Fruit fly (Drosophila melanogaster) whole organism, wandering third instar larva: ENCODE results near the gene REG.

Experiments
- Abd-B ChIP-seq: fragments of >200 bp; optimal IDR thresholded peaks from 2 replicates; lab custom pipeline; 2017; ENCODE audit warnings: missing biosample characterization, missing genetic modification characterization
- CG32264 ChIP-seq: fragments of 200-800 bp; sonication (Bioruptor generic); optimal IDR thresholded peaks from 2 replicates; lab custom pipeline; 2016; ENCODE audit warnings: missing biosample characterization, missing genetic modification characterization
- CrebA ChIP-seq: fragments of 200-800 bp; sonication (Bioruptor generic); optimal IDR thresholded peaks from 2 replicates; lab custom pipeline; 2016; ENCODE audit warnings: missing biosample characterization, mild to moderate bottlenecking, missing genetic modification characterization, borderline replicate concordance
- Dfd ChIP-seq: fragments of >200 bp; optimal IDR thresholded peaks from 2 replicates; lab custom pipeline; 2017; ENCODE audit warnings: missing biosample characterization, missing genetic modification characterization
- Dif ChIP-seq: fragments of 200-275, 200-300 bp; sonication (Bioruptor generic); optimal IDR thresholded peaks from 2 replicates; lab custom pipeline; 2018; ENCODE audit warnings: missing biosample characterization, missing genetic modification characterization; ENCODE audit not compliant: partially characterized antibody
- GATAd ChIP-seq: sonication (Bioruptor generic); optimal IDR thresholded peaks from 2 replicates; lab custom pipeline; 2016; ENCODE audit warnings: missing biosample characterization, missing genetic modification characterization
- HLH106 ChIP-seq: fragments of 200-800 bp; optimal IDR thresholded peaks from 3 replicates; lab custom pipeline; 2019; ENCODE audit warnings: missing biosample characterization, mild to moderate bottlenecking, missing genetic modification characterization, moderate library complexity
- Hnf4 ChIP-seq: fragments of 200-800 bp; sonication (Bioruptor generic); optimal IDR thresholded peaks from 2 replicates; lab custom pipeline; 2016; ENCODE audit warnings: missing biosample characterization, mild to moderate bottlenecking, missing genetic modification characterization
- Hr78 ChIP-seq: fragments of >200 bp; optimal IDR thresholded peaks from 2 replicates; lab custom pipeline; 2017; ENCODE audit warnings: missing biosample characterization, missing genetic modification characterization
- Jra ChIP-seq: sonication (Bioruptor generic); optimal IDR thresholded peaks from 2 replicates; lab custom pipeline; 2016; ENCODE audit warnings: missing biosample characterization, missing genetic modification characterization
- Mio ChIP-seq: sonication (Bioruptor generic); optimal IDR thresholded peaks from 2 replicates; lab custom pipeline; 2016; ENCODE audit warnings: missing biosample characterization, missing genetic modification characterization
- Myc ChIP-seq: fragments of >200 bp; optimal IDR thresholded peaks from 2 replicates; lab custom pipeline; 2017
- N ChIP-seq: fragments of >200 bp; optimal IDR thresholded peaks from 2 replicates; lab custom pipeline; 2018; ENCODE audit warnings: missing biosample characterization, missing external identifiers, missing genetic modification characterization
- OdsH ChIP-seq: fragments of 200-800 bp; sonication (Bioruptor generic); optimal IDR thresholded peaks from 2 replicates; lab custom pipeline; 2016; ENCODE audit warnings: missing biosample characterization, mild to moderate bottlenecking, missing genetic modification characterization
- Rel ChIP-seq, 2 experiments: fragments of 200-800 bp; sonication (Bioruptor generic) in 1 of 2; optimal IDR thresholded peaks; 2 replicates in 1 of 2; 3 replicates in 1 of 2; lab custom pipeline; 2016 to 2019; ENCODE audit warnings: mild to moderate bottlenecking in 2 of 2, missing biosample characterization in 2 of 2, missing genetic modification characterization in 2 of 2, moderate library complexity in 1 of 2
- Sp1 ChIP-seq: fragments of 200-800 bp; sonication (Bioruptor generic); optimal IDR thresholded peaks from 3 replicates; lab custom pipeline; 2019; ENCODE audit warnings: missing biosample characterization, mild to moderate bottlenecking, missing genetic modification characterization, moderate library complexity
- br ChIP-seq: fragments of 200-800 bp; sonication (Bioruptor generic); optimal IDR thresholded peaks from 2 replicates; lab custom pipeline; 2016; ENCODE audit warnings: missing biosample characterization, missing genetic modification characterization
- dl ChIP-seq, 2 experiments: fragments of 175-275, 200-275 bp in 1 of 2; fragments of 200-275 bp in 1 of 2; sonication (Bioruptor generic); optimal IDR thresholded peaks; lab custom pipeline; 2018; ENCODE audit warnings: mild to moderate bottlenecking in 2 of 2, missing biosample characterization in 2 of 2, missing genetic modification characterization in 2 of 2, moderate library complexity in 2 of 2; ENCODE audit not compliant: partially characterized antibody in 2 of 2, insufficient read depth in 1 of 2
- dsf ChIP-seq: sonication (Bioruptor generic); optimal IDR thresholded peaks from 2 replicates; lab custom pipeline; 2016; ENCODE audit warnings: missing biosample characterization, missing genetic modification characterization, borderline replicate concordance
- ey ChIP-seq: fragments of 200-800 bp; sonication (Bioruptor generic); optimal IDR thresholded peaks from 2 replicates; lab custom pipeline; 2016; ENCODE audit warnings: missing biosample characterization, missing genetic modification characterization
- foxo ChIP-seq, 2 experiments: fragments of 200-800 bp; sonication (Bioruptor generic); optimal IDR thresholded peaks; 2 replicates in 1 of 2; 3 replicates in 1 of 2; lab custom pipeline; 2016 to 2017; ENCODE audit warnings: missing biosample characterization in 2 of 2, missing genetic modification characterization in 2 of 2
- fru ChIP-seq: fragments of 200-800 bp; sonication (Bioruptor generic); optimal IDR thresholded peaks from 3 replicates; lab custom pipeline; 2016; ENCODE audit warnings: missing biosample characterization, mild to moderate bottlenecking, missing genetic modification characterization
- h ChIP-seq: fragments of 200-800 bp; sonication (Bioruptor generic); optimal IDR thresholded peaks from 3 replicates; lab custom pipeline; 2016; ENCODE audit warnings: missing biosample characterization, mild to moderate bottlenecking, missing genetic modification characterization
- pan ChIP-seq: fragments of >200 bp; optimal IDR thresholded peaks from 2 replicates; lab custom pipeline; 2017
- psq ChIP-seq: fragments of 200-800 bp; sonication (Bioruptor generic); optimal IDR thresholded peaks from 3 replicates; lab custom pipeline; 2017; ENCODE audit warnings: missing biosample characterization, mild to moderate bottlenecking, missing genetic modification characterization, moderate library complexity
- rgr ChIP-seq: fragments of 200-800 bp; sonication (Bioruptor generic); optimal IDR thresholded peaks from 3 replicates; lab custom pipeline; 2016; ENCODE audit warnings: missing biosample characterization, mild to moderate bottlenecking, missing genetic modification characterization
- sage ChIP-seq: fragments of 200-800 bp; sonication (Bioruptor generic); optimal IDR thresholded peaks from 2 replicates; lab custom pipeline; 2016; ENCODE audit warnings: missing biosample characterization, mild to moderate bottlenecking, missing genetic modification characterization
- sv ChIP-seq: fragments of 200-800 bp; sonication (Bioruptor generic); optimal IDR thresholded peaks from 3 replicates; lab custom pipeline; 2016; ENCODE audit warnings: missing biosample characterization, missing genetic modification characterization
- tai ChIP-seq: sonication (Bioruptor generic); optimal IDR thresholded peaks from 2 replicates; lab custom pipeline; 2016; ENCODE audit warnings: missing biosample characterization, missing genetic modification characterization
- usp ChIP-seq: fragments of >200 bp; optimal IDR thresholded peaks from 2 replicates; lab custom pipeline; 2017; ENCODE audit warnings: missing biosample characterization, missing genetic modification characterization
- woc ChIP-seq: sonication (Bioruptor generic); optimal IDR thresholded peaks from 2 replicates; lab custom pipeline; 2016; ENCODE audit warnings: missing biosample characterization, mild to moderate bottlenecking, missing genetic modification characterization

The REG gene

dm6 chrX:13219290-13219689 is 7.2 kb downstream of the REG start:
- no peak for TF ChIP-seq Myc
- no peak for TF ChIP-seq sage (GFP tag; lab: Kevin White, UChicago)
- no peak for TF ChIP-seq Dfd (GFP tag; lab: Kevin White, UChicago)
- no peak for TF ChIP-seq woc

- TF ChIP-seq tai (GFP tag; lab: Kevin White, UChicago) (no peak), br (GFP tag; lab: Kevin White, UChicago) (no peak), Abd-B (no peak), Hr78 (GFP tag; lab: Kevin White, UChicago) (no peak), Jra (GFP tag; lab: Kevin White, UChicago) (no peak), foxo (GFP tag; optimal IDR thresholded peaks at IDR 0.05; lab: Kevin White, UChicago) (peak in 1 of 2 experiments; percentile 9), usp (GFP tag; lab: Kevin White, UChicago) (no peak), h (GFP tag; lab: Kevin White, UChicago) (no peak), Sp1 (peak; percentile 17), HLH106 (tag; lab: Kevin White, UChicago) (peak; percentile 28)
Observed at dm6 chrX:13220418-13220817, 8.3 kb downstream of the REG start.

dm6 chrX:13221311-13221710 is 9.2 kb downstream of the REG start:
- peak; percentile 59 for TF ChIP-seq fru
- no peak for TF ChIP-seq N (GFP tag; lab: Kevin White, UChicago)
- TF ChIP-seq pan (lab: Kevin White, UChicago), result no peak
- peak; percentile 22 for TF ChIP-seq woc
- TF ChIP-seq ey (GFP tag; lab: Kevin White, UChicago), result peak; percentile 39
- TF ChIP-seq sv, result no peak
- no peak for TF ChIP-seq br (GFP tag; lab: Kevin White, UChicago)
- peak in 1 of 2 experiments; percentile 41 for TF ChIP-seq foxo (GFP tag; optimal IDR thresholded peaks at IDR 0.05; lab: Kevin White, UChicago)
- peak; percentile 14 for TF ChIP-seq Hnf4 (GFP tag; lab: Kevin White, UChicago)
- peak; percentile 53 for TF ChIP-seq h (GFP tag; lab: Kevin White, UChicago)
- peak; percentile 1 for TF ChIP-seq Sp1
- peak; percentile 20 for TF ChIP-seq rgr
- TF ChIP-seq HLH106 (tag; lab: Kevin White, UChicago), result peak; percentile 36
- peak; percentile 26 for TF ChIP-seq psq (GFP tag; lab: Kevin White, UChicago)

- TF ChIP-seq sage (GFP tag; lab: Kevin White, UChicago), result no peak
- TF ChIP-seq CrebA, result no peak
- no peak for TF ChIP-seq fru
- no peak for TF ChIP-seq sv
- no peak for TF ChIP-seq Hnf4 (GFP tag; lab: Kevin White, UChicago)
- no peak for TF ChIP-seq usp (GFP tag; lab: Kevin White, UChicago)
- TF ChIP-seq GATAd, result no peak
- no peak for TF ChIP-seq Dfd (GFP tag; lab: Kevin White, UChicago)
- TF ChIP-seq Dif (GFP tag; lab: Kevin White, UChicago), result no peak
- TF ChIP-seq N (GFP tag; lab: Kevin White, UChicago), result no peak
- TF ChIP-seq woc, result no peak
- no peak for TF ChIP-seq h (GFP tag; lab: Kevin White, UChicago)
Observed at dm6 chrX:13221835-13222234, 9.7 kb downstream of the REG start.

dm6 chrX:13224846-13225245 is 12.7 kb downstream of the REG start:
- TF ChIP-seq usp (GFP tag; lab: Kevin White, UChicago) (no peak), Hnf4 (GFP tag; lab: Kevin White, UChicago) (no peak), pan (lab: Kevin White, UChicago) (no peak), CrebA (no peak), GATAd (no peak), h (GFP tag; lab: Kevin White, UChicago) (no peak), foxo (GFP tag; optimal IDR thresholded peaks at IDR 0.05; lab: Kevin White, UChicago) (no peak), rgr (no peak)

- TF ChIP-seq h (GFP tag; lab: Kevin White, UChicago), result peak; percentile 14
- TF ChIP-seq fru, result peak; percentile 4
- TF ChIP-seq Dfd (GFP tag; lab: Kevin White, UChicago), result no peak
- TF ChIP-seq foxo (GFP tag; optimal IDR thresholded peaks at IDR 0.05; lab: Kevin White, UChicago), result peak in 1 of 2 experiments; percentile 2
Observed at dm6 chrX:13226478-13226877, 14.4 kb downstream of the REG start.

- TF ChIP-seq OdsH (GFP tag; lab: Kevin White, UChicago), result no peak
- TF ChIP-seq dsf (GFP tag; lab: Kevin White, UChicago), result no peak
- no peak for TF ChIP-seq Rel (GFP tag; optimal IDR thresholded peaks at IDR 0.05; lab: Kevin White, UChicago)
- no peak for TF ChIP-seq Rel (tag; optimal IDR thresholded peaks at IDR 0.05; lab: Kevin White, UChicago)
- TF ChIP-seq fru, result no peak
- no peak for TF ChIP-seq Jra (GFP tag; lab: Kevin White, UChicago)
- TF ChIP-seq br (GFP tag; lab: Kevin White, UChicago), result no peak
- no peak for TF ChIP-seq CG32264 (GFP tag; lab: Kevin White, UChicago)
- no peak for TF ChIP-seq sv
- TF ChIP-seq Sp1, result no peak
- TF ChIP-seq rgr, result no peak
- TF ChIP-seq GATAd, result no peak
- no peak for TF ChIP-seq Mio
- no peak for TF ChIP-seq dl (GFP tag; optimal IDR thresholded peaks at IDR 0.05; lab: Kevin White, UChicago; ENCODE audit: insufficient read depth in 1 of 2, partially characterized antibody in 2 of 2)
- no peak for TF ChIP-seq tai (GFP tag; lab: Kevin White, UChicago)
Observed at dm6 chrX:13227505-13228207, 15.5 kb downstream of the REG start.
